Fruit fly (Drosophila melanogaster): Measurements from ENCODE around the gene CG11403.

CG11403 gene

DNA sequence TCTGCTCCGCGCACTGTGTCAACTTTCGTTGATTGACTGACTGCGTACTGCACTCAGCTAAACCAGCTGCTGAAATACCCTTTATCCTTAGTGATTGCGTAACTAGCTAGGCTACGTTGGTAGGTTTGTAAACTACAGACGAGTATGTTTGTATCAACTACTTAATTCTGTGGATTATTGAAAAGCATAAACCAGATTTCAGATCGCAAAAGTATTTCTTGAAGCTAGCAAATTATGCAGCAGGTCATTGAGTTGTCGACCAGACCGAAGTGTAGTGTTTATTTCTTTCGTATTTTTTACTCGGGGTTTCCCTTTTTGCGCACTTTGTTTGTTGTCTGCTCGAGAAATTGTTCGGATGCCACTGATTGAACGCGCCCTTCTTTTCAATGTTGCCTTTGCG lies 9.1 kb upstream of the CG11403 start (continued):
- TF ChIP-seq disco-r (GFP tag; optimal IDR thresholded peaks at IDR 0.05) (no peak), dimm (GFP tag; IDR thresholded peaks at IDR 0.05) (no peak), Dad (GFP tag; optimal IDR thresholded peaks at IDR 0.05) (no peak), CG11504 (tag; optimal IDR thresholded peaks at IDR 0.05) (peak; percentile 32), wek (GFP tag; optimal IDR thresholded peaks at IDR 0.05) (no peak), BEAF-32 (GFP tag; optimal IDR thresholded peaks at IDR 0.05) (no peak), CG1529 (GFP tag; optimal IDR thresholded peaks at IDR 0.05) (no peak), Dref (GFP tag; IDR thresholded peaks at IDR 0.05) (no peak), CG9797 (GFP tag; optimal IDR thresholded peaks at IDR 0.05) (no peak), Gsc (GFP tag; IDR thresholded peaks at IDR 0.05) (no peak), CG13775 (GFP tag; optimal IDR thresholded peaks at IDR 0.05) (no peak), p53 (GFP tag; optimal IDR thresholded peaks at IDR 0.05) (no peak), CG17385 (GFP tag; optimal IDR thresholded peaks at IDR 0.05) (no peak), seq (GFP tag; IDR thresholded peaks at IDR 0.05) (no peak), row (GFP tag; IDR thresholded peaks at IDR 0.05) (peak; percentile 33; the same call in 1 of the 3 replicates), Deaf1 (tag; optimal IDR thresholded peaks at IDR 0.05) (no peak), grau (tag; optimal IDR thresholded peaks at IDR 0.05) (no peak), GATAe (GFP tag; conservative IDR thresholded peaks at IDR 0.05) (no peak), pros (GFP tag; optimal IDR thresholded peaks at IDR 0.05) (no peak), CG18011 (GFP tag; optimal IDR thresholded peaks at IDR 0.05) (no peak), sd (tag; optimal IDR thresholded peaks at IDR 0.05) (no peak), Hr51 (GFP tag; optimal IDR thresholded peaks at IDR 0.05) (peak in 1 of 2 experiments; percentile 17), hth (optimal IDR thresholded peaks at IDR 0.05) (no peak), CG18764 (GFP tag; optimal IDR thresholded peaks at IDR 0.05) (no peak), nmo (GFP tag; optimal IDR thresholded peaks at IDR 0.05) (peak; percentile 20), Drgx (GFP tag; IDR thresholded peaks at IDR 0.05) (0 out of 2 replicates have a peak, but pooled peaks have one; percentile 14), da (GFP tag; optimal IDR thresholded peaks at IDR 0.05) (no peak), CG6689 (GFP tag; IDR thresholded peaks at IDR 0.05) (no peak), NFAT (GFP tag; IDR thresholded peaks at IDR 0.05) (no peak), Dbx (GFP tag; IDR thresholded peaks at IDR 0.05) (no peak), CG7357 (GFP tag; IDR thresholded peaks at IDR 0.05) (no peak), Neu2 (GFP tag; optimal IDR thresholded peaks at IDR 0.05; ENCODE audit: borderline replicate concordance) (no peak), Lhr (GFP tag; optimal IDR thresholded peaks at IDR 0.05) (no peak), CG16815 (GFP tag; optimal IDR thresholded peaks at IDR 0.05) (no peak), Ssrp (tag; optimal IDR thresholded peaks at IDR 0.05) (no peak), cwo (GFP tag; optimal IDR thresholded peaks at IDR 0.05) (no peak), CG15011 (GFP tag; optimal IDR thresholded peaks at IDR 0.05) (no peak), CTCF (GFP tag; optimal IDR thresholded peaks at IDR 0.05) (no peak), CG2120 (GFP tag; optimal IDR thresholded peaks at IDR 0.05) (no peak), insv (GFP tag; optimal IDR thresholded peaks at IDR 0.05) (no peak), ken (GFP tag; IDR thresholded peaks at IDR 0.05) (no peak), gem (tag; optimal IDR thresholded peaks at IDR 0.05) (peak; percentile 14), CG1832 (GFP tag; optimal IDR thresholded peaks at IDR 0.05) (no peak), CG14965 (GFP tag; optimal IDR thresholded peaks at IDR 0.05; ENCODE audit: borderline replicate concordance) (no peak), sens (GFP tag) (peak; percentile 18), bbx (GFP tag; IDR thresholded peaks at IDR 0.05; ENCODE audit: partially characterized antibody) (no peak), CG2889 (GFP tag; IDR thresholded peaks at IDR 0.05) (no peak), CG32532 (GFP tag; IDR thresholded peaks at IDR 0.05) (no peak), HHEX (GFP tag; optimal IDR thresholded peaks at IDR 0.05) (no peak), repo (GFP tag; optimal IDR thresholded peaks at IDR 0.05) (no peak), Lim3 (GFP tag; IDR thresholded peaks at IDR 0.05) (no peak), CG10209 (GFP tag; optimal IDR thresholded peaks at IDR 0.05) (no peak), her (GFP tag; optimal IDR thresholded peaks at IDR 0.05) (no peak)
